Fruit fly (Drosophila melanogaster): Measurements from ENCODE around the gene tok.
A peak's percentile ranks its signal among the peaks of the same experiment; 100 is the strongest.

Gene tok

dm6 chr3R:24753561-24754027 is 34.1 kb downstream of the tok start, which contains the start of gene asp:
asp (plus strand) TSS chr3R:24753849.
- no peak for TF ChIP-seq insv (optimal IDR thresholded peaks at IDR 0.05)
- TF ChIP-seq h (optimal IDR thresholded peaks at IDR 0.05) = no peak
- no peak for TF ChIP-seq ttk (optimal IDR thresholded peaks at IDR 0.05)

dm6 chr3R:24764971-24765370 is 45.5 kb downstream of the tok start, which contains the start of gene AstA:
AstA (minus strand) TSS chr3R:24765071.
- TF ChIP-seq ttk (optimal IDR thresholded peaks at IDR 0.05) = no peak
- no peak for TF ChIP-seq psq (optimal IDR thresholded peaks at IDR 0.05)
- no peak for TF ChIP-seq insv (optimal IDR thresholded peaks at IDR 0.05)
- no peak for TF ChIP-seq h (optimal IDR thresholded peaks at IDR 0.05)
- TF ChIP-seq Myc (optimal IDR thresholded peaks at IDR 0.05) = no peak
- TF ChIP-seq Sin3A (optimal IDR thresholded peaks at IDR 0.05) = no peak

- TF ChIP-seq h (optimal IDR thresholded peaks at IDR 0.05) (no peak), Sin3A (optimal IDR thresholded peaks at IDR 0.05) (no peak), ttk (optimal IDR thresholded peaks at IDR 0.05) (no peak), insv (optimal IDR thresholded peaks at IDR 0.05) (no peak), Myc (optimal IDR thresholded peaks at IDR 0.05) (no peak), psq (optimal IDR thresholded peaks at IDR 0.05) (no peak)
These were observed 47.2 kb downstream of the tok start for dm6 chr3R:24766684-24767083.

- no peak for TF ChIP-seq psq (optimal IDR thresholded peaks at IDR 0.05)
- TF ChIP-seq Myc (optimal IDR thresholded peaks at IDR 0.05) = no peak
- TF ChIP-seq h (optimal IDR thresholded peaks at IDR 0.05) = no peak
- TF ChIP-seq insv (optimal IDR thresholded peaks at IDR 0.05) = no peak
- TF ChIP-seq Sin3A (optimal IDR thresholded peaks at IDR 0.05) = no peak
- TF ChIP-seq ttk (optimal IDR thresholded peaks at IDR 0.05) = no peak
These were observed 48.3 kb downstream of the tok start for dm6 chr3R:24767667-24768340.

dm6 chr3R:24768538-24769401 is 49.3 kb downstream of the tok start, which contains the start of gene CG13631:
CG13631 (plus strand) TSS chr3R:24769351.
- TF ChIP-seq Myc (optimal IDR thresholded peaks at IDR 0.05) (no peak), Sin3A (optimal IDR thresholded peaks at IDR 0.05) (no peak), ttk (optimal IDR thresholded peaks at IDR 0.05) (no peak), psq (optimal IDR thresholded peaks at IDR 0.05) (no peak), insv (optimal IDR thresholded peaks at IDR 0.05) (no peak), h (optimal IDR thresholded peaks at IDR 0.05) (no peak)

dm6 chr3R:24769601-24770000 is 50.1 kb downstream of the tok start:
- no peak for TF ChIP-seq Myc (optimal IDR thresholded peaks at IDR 0.05)
- TF ChIP-seq Sin3A (optimal IDR thresholded peaks at IDR 0.05) = no peak
- no peak for TF ChIP-seq h (optimal IDR thresholded peaks at IDR 0.05)
- TF ChIP-seq psq (optimal IDR thresholded peaks at IDR 0.05) = no peak
- TF ChIP-seq ttk (optimal IDR thresholded peaks at IDR 0.05) = peak; percentile 48
- TF ChIP-seq insv (optimal IDR thresholded peaks at IDR 0.05) = no peak

dm6 chr3R:24771273-24772231 is 52.1 kb downstream of the tok start, which contains the start of gene CG42331:
CG42331 (plus strand) TSS chr3R:24772181.
- TF ChIP-seq insv (optimal IDR thresholded peaks at IDR 0.05) (no peak), ttk (optimal IDR thresholded peaks at IDR 0.05) (no peak), Myc (optimal IDR thresholded peaks at IDR 0.05) (no peak)

dm6 chr3R:24773016-24773415 is 53.5 kb downstream of the tok start:
- TF ChIP-seq ttk (optimal IDR thresholded peaks at IDR 0.05) = no peak
- TF ChIP-seq insv (optimal IDR thresholded peaks at IDR 0.05) = no peak
- no peak for TF ChIP-seq Sin3A (optimal IDR thresholded peaks at IDR 0.05)
- TF ChIP-seq h (optimal IDR thresholded peaks at IDR 0.05) = no peak
- TF ChIP-seq psq (optimal IDR thresholded peaks at IDR 0.05) = no peak
- TF ChIP-seq Myc (optimal IDR thresholded peaks at IDR 0.05) = no peak

- no peak for TF ChIP-seq h (optimal IDR thresholded peaks at IDR 0.05)
- TF ChIP-seq Myc (optimal IDR thresholded peaks at IDR 0.05) = no peak
- no peak for TF ChIP-seq ttk (optimal IDR thresholded peaks at IDR 0.05)
- TF ChIP-seq insv (optimal IDR thresholded peaks at IDR 0.05) = no peak
- no peak for TF ChIP-seq psq (optimal IDR thresholded peaks at IDR 0.05)
- no peak for TF ChIP-seq Sin3A (optimal IDR thresholded peaks at IDR 0.05)
These were observed 53.9 kb downstream of the tok start for dm6 chr3R:24773422-24773821.

dm6 chr3R:24777101-24777500 is 57.6 kb downstream of the tok start:
- TF ChIP-seq psq (optimal IDR thresholded peaks at IDR 0.05) (no peak), Sin3A (optimal IDR thresholded peaks at IDR 0.05) (no peak), h (optimal IDR thresholded peaks at IDR 0.05) (no peak), Myc (optimal IDR thresholded peaks at IDR 0.05) (no peak), insv (optimal IDR thresholded peaks at IDR 0.05) (no peak), ttk (optimal IDR thresholded peaks at IDR 0.05) (no peak)

dm6 chr3R:24778218-24778739 is 58.8 kb downstream of the tok start:
- TF ChIP-seq ttk (optimal IDR thresholded peaks at IDR 0.05) = no peak
- TF ChIP-seq insv (optimal IDR thresholded peaks at IDR 0.05) = no peak
- no peak for TF ChIP-seq Myc (optimal IDR thresholded peaks at IDR 0.05)
- no peak for TF ChIP-seq Sin3A (optimal IDR thresholded peaks at IDR 0.05)
- TF ChIP-seq psq (optimal IDR thresholded peaks at IDR 0.05) = no peak
- TF ChIP-seq h (optimal IDR thresholded peaks at IDR 0.05) = no peak

Measured in Kc167 (cell line).